Worm (Caenorhabditis elegans) whole organism, young adult: Measurements from ENCODE around the gene T01C3.3.

Source experiments
- B0019.2 ChIP-seq: fragments of 200-800 bp; sonication (Bioruptor generic); conservative IDR thresholded peaks from 2 replicates; pipeline ENCODE4 v1.3.6; 2022; ENCODE audit warnings: missing genetic modification reagents, missing genetic modification characterization, missing compliant biosample characterization
- F22D6.2 ChIP-seq: sonication (generic microtip); optimal IDR thresholded peaks from 2 replicates; lab custom pipeline; 2016; ENCODE audit warnings: mild to moderate bottlenecking, missing genetic modification characterization, missing compliant biosample characterization
- F33H1.4 ChIP-seq: fragments of 200-800 bp; sonication (Bioruptor generic); IDR thresholded peaks from 2 replicates; pipeline ENCODE4 v1.3.6; 2022; ENCODE audit warnings: missing genetic modification reagents, missing genetic modification characterization, missing compliant biosample characterization
- F37B4.10 ChIP-seq: fragments of 200-800 bp; sonication (Bioruptor generic); IDR thresholded peaks from 2 replicates; pipeline ENCODE4 v1.3.6; 2022; ENCODE audit warnings: missing genetic modification characterization, missing compliant biosample characterization
- F49E8.2 ChIP-seq: sonication (generic microtip); optimal IDR thresholded peaks from 3 replicates; lab custom pipeline; 2017; ENCODE audit warnings: missing genetic modification characterization, mild to moderate bottlenecking, missing compliant biosample characterization, antibody characterized with exemption, moderate library complexity; ENCODE audit not compliant: insufficient read depth
- F52B5.7 ChIP-seq: sonication (generic microtip); optimal IDR thresholded peaks from 2 replicates; lab custom pipeline; 2016; ENCODE audit warnings: mild to moderate bottlenecking, missing genetic modification characterization, missing compliant biosample characterization
- K12H6.12 ChIP-seq: fragments of 200-800 bp; sonication (Bioruptor generic); optimal IDR thresholded peaks from 2 replicates; lab custom pipeline; 2018; ENCODE audit warnings: mild to moderate bottlenecking, missing genetic modification characterization, missing compliant biosample characterization
- T07F8.4 ChIP-seq: sonication (generic microtip); optimal IDR thresholded peaks from 2 replicates; lab custom pipeline; 2016; ENCODE audit warnings: mild to moderate bottlenecking, missing genetic modification characterization, moderate library complexity, missing compliant biosample characterization
- Y56A3A.18 ChIP-seq: fragments of 200-800 bp; sonication (Bioruptor generic); IDR thresholded peaks from 2 replicates; pipeline ENCODE4 v1.3.6; 2022; ENCODE audit warnings: missing genetic modification reagents, missing genetic modification characterization, missing compliant biosample characterization
- Y79H2A.3 ChIP-seq: fragments of 200-800 bp; sonication (Bioruptor generic); conservative IDR thresholded peaks from 2 replicates; pipeline ENCODE4 v1.3.6; 2022; ENCODE audit warnings: missing genetic modification reagents, missing genetic modification characterization, missing compliant biosample characterization
- akir-1 ChIP-seq: fragments of 200-800 bp; sonication (Bioruptor generic); optimal IDR thresholded peaks from 2 replicates; lab custom pipeline; 2018; ENCODE audit warnings: mild to moderate bottlenecking, missing genetic modification characterization, moderate library complexity, missing compliant biosample characterization
- ama-1 ChIP-seq, 3 experiments: fragments of 150-350 bp in 1 of 3; sonication (generic microtip) in 2 of 3; optimal IDR thresholded peaks; 2 replicates each; lab custom pipeline; 2014 to 2018; ENCODE audit warnings: missing biosample characterization in 2 of 3, missing genetic modification characterization in 2 of 3, missing genetic modification reagents in 2 of 3
- aptf-2 ChIP-seq: fragments of 200-800 bp; sonication (Bioruptor generic); conservative IDR thresholded peaks from 2 replicates; pipeline ENCODE4 v1.3.6; 2022; ENCODE audit warnings: missing genetic modification reagents, missing genetic modification characterization, missing compliant biosample characterization
- aptf-3 ChIP-seq: fragments of 200-800 bp; sonication (Bioruptor generic); IDR thresholded peaks from 2 replicates; pipeline ENCODE4 v1.3.6; 2022; ENCODE audit warnings: missing genetic modification characterization, missing compliant biosample characterization
- attf-3 ChIP-seq: fragments of 200-800 bp; sonication (Bioruptor generic); conservative IDR thresholded peaks from 2 replicates; pipeline ENCODE4 v1.3.6; 2022; ENCODE audit warnings: missing genetic modification reagents, missing genetic modification characterization, missing compliant biosample characterization
- attf-6 ChIP-seq: fragments of 200-800 bp; sonication (Bioruptor generic); IDR thresholded peaks from 2 replicates; pipeline ENCODE4 v1.3.6; 2022; ENCODE audit warnings: missing genetic modification reagents, missing genetic modification characterization, missing compliant biosample characterization
- ceh-91 ChIP-seq: fragments of 200-800 bp; sonication (Bioruptor generic); IDR thresholded peaks from 2 replicates; pipeline ENCODE4 v1.3.6; 2022; ENCODE audit warnings: missing genetic modification reagents, missing genetic modification characterization, missing compliant biosample characterization
- dox-1 ChIP-seq: fragments of 200-800 bp; sonication (Bioruptor generic); IDR thresholded peaks from 2 replicates; pipeline ENCODE4 v1.3.6; 2022; ENCODE audit warnings: missing genetic modification reagents, missing genetic modification characterization, missing compliant biosample characterization
- dpff-1 ChIP-seq: sonication (generic microtip); optimal IDR thresholded peaks from 2 replicates; lab custom pipeline; 2017; ENCODE audit warnings: mild to moderate bottlenecking, missing genetic modification characterization, missing compliant biosample characterization
- ets-4 ChIP-seq: fragments of 200-800 bp; sonication (Bioruptor generic); optimal IDR thresholded peaks from 2 replicates; lab custom pipeline; 2018; ENCODE audit warnings: mild to moderate bottlenecking, missing genetic modification characterization, missing compliant biosample characterization
- hmg-1.2 ChIP-seq: fragments of 200-800 bp; sonication (Bioruptor generic); IDR thresholded peaks from 2 replicates; pipeline ENCODE4 v1.3.6; 2022; ENCODE audit warnings: missing genetic modification reagents, missing genetic modification characterization, missing compliant biosample characterization
- lin-35 ChIP-seq, 3 experiments: fragments of 150-350 bp in 2 of 3; sonication (generic microtip) in 1 of 3; optimal IDR thresholded peaks; 2 replicates each; lab custom pipeline; 2014 to 2018; ENCODE audit warnings: missing biosample characterization in 3 of 3, missing genetic modification characterization in 3 of 3, missing genetic modification reagents in 3 of 3
- lin-54 ChIP-seq: fragments of 200-800 bp; sonication (Bioruptor generic); optimal IDR thresholded peaks from 2 replicates; lab custom pipeline; 2018; ENCODE audit warnings: mild to moderate bottlenecking, missing genetic modification characterization, missing compliant biosample characterization
- lir-1 ChIP-seq: fragments of 200-800 bp; sonication (Bioruptor generic); conservative IDR thresholded peaks from 2 replicates; pipeline ENCODE4 v1.3.6; 2022; ENCODE audit warnings: missing genetic modification reagents, missing genetic modification characterization, missing compliant biosample characterization
- lsy-27 ChIP-seq: sonication (generic microtip); optimal IDR thresholded peaks from 2 replicates; lab custom pipeline; 2017; ENCODE audit warnings: missing genetic modification characterization, mild to moderate bottlenecking, missing compliant biosample characterization, antibody characterized with exemption, missing genotype, borderline replicate concordance; ENCODE audit not compliant: insufficient read depth
- madf-3 ChIP-seq: fragments of 200-800 bp; sonication (Bioruptor generic); IDR thresholded peaks from 2 replicates; pipeline ENCODE4 v1.3.6; 2022; ENCODE audit warnings: missing genetic modification reagents, missing genetic modification characterization, missing compliant biosample characterization
- mes-4 ChIP-seq: sonication (generic microtip); optimal IDR thresholded peaks from 2 replicates; lab custom pipeline; 2016; ENCODE audit warnings: missing genotype, missing genetic modification characterization, missing compliant biosample characterization
- nhr-179 ChIP-seq: sonication (generic microtip); optimal IDR thresholded peaks from 2 replicates; lab custom pipeline; 2016; ENCODE audit warnings: mild to moderate bottlenecking, missing genetic modification characterization, missing compliant biosample characterization
- nhr-90 ChIP-seq: sonication (generic microtip); optimal IDR thresholded peaks from 2 replicates; lab custom pipeline; 2016; ENCODE audit warnings: missing genotype, mild to moderate bottlenecking, missing genetic modification characterization, missing compliant biosample characterization
- rcor-1 ChIP-seq: fragments of 200-800 bp; sonication (Bioruptor generic); IDR thresholded peaks from 2 replicates; pipeline ENCODE4 v1.3.6; 2022; ENCODE audit warnings: missing genetic modification reagents, missing genetic modification characterization, missing compliant biosample characterization
- rpc-1 ChIP-seq, 2 experiments: fragments of 150-350 bp in 1 of 2; sonication (generic microtip) in 1 of 2; optimal IDR thresholded peaks; 2 replicates each; lab custom pipeline; 2014 to 2018; ENCODE audit warnings: missing biosample characterization in 1 of 2, missing genetic modification characterization in 1 of 2, missing genetic modification reagents in 1 of 2, missing genotype in 1 of 2
- snpc-1.1 ChIP-seq: sonication (generic microtip); optimal IDR thresholded peaks from 2 replicates; lab custom pipeline; 2017; ENCODE audit warnings: missing genetic modification characterization, mild to moderate bottlenecking, missing compliant biosample characterization, antibody characterized with exemption, moderate library complexity, missing genotype, missing genetic modification reagents; ENCODE audit not compliant: insufficient read depth
- snpc-1.3 ChIP-seq: sonication (generic microtip); optimal IDR thresholded peaks from 2 replicates; lab custom pipeline; 2017; ENCODE audit warnings: missing genetic modification characterization, mild to moderate bottlenecking, missing compliant biosample characterization, antibody characterized with exemption, moderate library complexity, missing genotype, missing genetic modification reagents; ENCODE audit not compliant: insufficient read depth
- snpc-3.4 ChIP-seq: sonication (generic microtip); optimal IDR thresholded peaks from 2 replicates; lab custom pipeline; 2017; ENCODE audit warnings: missing genetic modification characterization, mild to moderate bottlenecking, missing compliant biosample characterization, antibody characterized with exemption, moderate library complexity, missing genotype, missing genetic modification reagents
- sptf-2 ChIP-seq: fragments of 200-800 bp; sonication (Bioruptor generic); optimal IDR thresholded peaks from 2 replicates; lab custom pipeline; 2018; ENCODE audit warnings: mild to moderate bottlenecking, missing genetic modification characterization, missing compliant biosample characterization
- tbp1 ChIP-seq: fragments of 200-800 bp; sonication (Bioruptor generic); optimal IDR thresholded peaks from 2 replicates; lab custom pipeline; 2018; ENCODE audit warnings: mild to moderate bottlenecking, missing genetic modification characterization, missing compliant biosample characterization
- unc-130 ChIP-seq: sonication (generic microtip); optimal IDR thresholded peaks from 2 replicates; lab custom pipeline; 2016; ENCODE audit warnings: missing genetic modification reagents, missing genetic modification characterization, missing compliant biosample characterization
- unc-62 ChIP-seq: fragments of 150-350 bp; optimal IDR thresholded peaks from 2 replicates; lab custom pipeline; 2014; ENCODE audit warnings: missing biosample characterization, missing genetic modification reagents, missing genetic modification characterization

Gene T01C3.3

ce11 chrV:15002184-15002690, 9.8 kb upstream of the T01C3.3 start, which contains the start of the genes fib-1 and mut-15 (continued):
- TF ChIP-seq B0019.2 (GFP tag; lab: Robert Waterston, UW): peak; percentile 59; the same call in 1 of the 2 replicates
- TF ChIP-seq nhr-90 (tag; lab: Kevin White, UChicago): no peak
- TF ChIP-seq lir-1: peak; percentile 54; the same call in 1 of the 2 replicates
- no peak for TF ChIP-seq madf-3 (GFP tag; lab: Robert Waterston, UW)
- TF ChIP-seq T07F8.4: no peak
- no peak for TF ChIP-seq ets-4
- 0 out of 2 replicates have a peak, but pooled peaks have one; percentile 42 for TF ChIP-seq attf-6 (GFP tag; lab: Robert Waterston, UW)
- TF ChIP-seq Y79H2A.3 (GFP tag; lab: Robert Waterston, UW): no peak
- no peak for TF ChIP-seq mes-4 (tag; lab: Kevin White, UChicago)
- TF ChIP-seq dpff-1: no peak
- TF ChIP-seq ama-1 (optimal IDR thresholded peaks at IDR 0.05; lab: Kevin White, UChicago): no peak
- no peak for TF ChIP-seq ama-1 (GFP tag; optimal IDR thresholded peaks at IDR 0.05; lab: Kevin White, UChicago)
- peak; percentile 80 for TF ChIP-seq lin-54 (GFP tag; lab: Kevin White, UChicago)
- no peak for TF ChIP-seq Y56A3A.18
- no peak for TF ChIP-seq F22D6.2 (tag; lab: Kevin White, UChicago)
- peak; percentile 49 for TF ChIP-seq snpc-1.3 (tag; lab: Kevin White, UChicago)
- TF ChIP-seq aptf-3 (GFP tag; lab: Robert Waterston, UW): no peak
- peak; percentile 81 for TF ChIP-seq F49E8.2 (tag; lab: Kevin White, UChicago)
- TF ChIP-seq nhr-179 (tag; lab: Kevin White, UChicago): no peak
- TF ChIP-seq lin-35 (GFP tag; optimal IDR thresholded peaks at IDR 0.05; lab: Kevin White, UChicago): peak in 2 of 3 experiments; percentile 48 to 80
- TF ChIP-seq F52B5.7 (tag; lab: Kevin White, UChicago): no peak
- no peak for TF ChIP-seq snpc-3.4 (tag; lab: Kevin White, UChicago)
- no peak for TF ChIP-seq F37B4.10
- peak; percentile 72 for TF ChIP-seq tbp1 (GFP tag; lab: Kevin White, UChicago)
- peak; percentile 85 for TF ChIP-seq attf-3
- TF ChIP-seq akir-1 (GFP tag; lab: Kevin White, UChicago): peak; percentile 47
- no peak for TF ChIP-seq rpc-1 (optimal IDR thresholded peaks at IDR 0.05; lab: Kevin White, UChicago)
- TF ChIP-seq rpc-1 (tag; optimal IDR thresholded peaks at IDR 0.05; lab: Kevin White, UChicago): no peak
- peak; percentile 88 for TF ChIP-seq ceh-91 (GFP tag; lab: Robert Waterston, UW)
- TF ChIP-seq hmg-1.2: peak; percentile 72
- TF ChIP-seq aptf-2 (GFP tag; lab: Robert Waterston, UW): peak; percentile 78
- TF ChIP-seq unc-62 (GFP tag; lab: Kevin White, UChicago): no peak
- peak; percentile 85 for TF ChIP-seq K12H6.12 (tag; lab: Kevin White, UChicago)
- TF ChIP-seq dox-1 (GFP tag; lab: Robert Waterston, UW): peak; percentile 90
- TF ChIP-seq snpc-1.1 (tag; lab: Kevin White, UChicago): peak; percentile 23
- no peak for TF ChIP-seq lsy-27 (tag; lab: Kevin White, UChicago)
- peak; percentile 98 for TF ChIP-seq F33H1.4 (GFP tag; lab: Robert Waterston, UW)
- TF ChIP-seq unc-130 (GFP tag; lab: Kevin White, UChicago): peak; percentile 72
- no peak for TF ChIP-seq sptf-2 (GFP tag; lab: Kevin White, UChicago)
- TF ChIP-seq rcor-1: peak; percentile 86
